Fruit fly (Drosophila melanogaster) whole organism, embryonic: Measurements from ENCODE around the gene net.
A peak's percentile ranks its signal among the peaks of the same experiment; 100 is the strongest.

Source experiments
- Atf3 ChIP-seq: fragments of 200-800 bp; sonication (Bioruptor generic); optimal IDR thresholded peaks from 3 replicates; lab custom pipeline; 2016; ENCODE audit warnings: missing biosample characterization, missing genetic modification characterization
- Bgb ChIP-seq: fragments of 200-800 bp; sonication (Bioruptor generic); IDR thresholded peaks from 2 replicates; pipeline ENCODE4 v1.3.6; 2022; ENCODE audit warnings: missing biosample characterization, missing genetic modification characterization; ENCODE audit not compliant: partially characterized antibody
- CG10209 ChIP-seq: fragments of 200-800 bp; sonication (Bioruptor generic); optimal IDR thresholded peaks from 3 replicates; lab custom pipeline; 2017; ENCODE audit warnings: missing biosample characterization, mild to moderate bottlenecking, missing genetic modification characterization, missing genetic modification reagents
- CG10462 ChIP-seq: fragments of 200-800 bp; sonication (Bioruptor generic); optimal IDR thresholded peaks from 2 replicates; lab custom pipeline; 2016; ENCODE audit warnings: missing biosample characterization, missing genetic modification characterization
- CG10959 ChIP-seq: fragments of 200-800 bp; sonication (Bioruptor generic); IDR thresholded peaks from 2 replicates; pipeline ENCODE4 v1.3.6; 2022; ENCODE audit warnings: missing biosample characterization, missing genetic modification characterization
- CG11085 ChIP-seq: fragments of 200-800 bp; sonication (Bioruptor generic); IDR thresholded peaks from 2 replicates; pipeline ENCODE4 v1.3.6; 2022; ENCODE audit warnings: missing biosample characterization, missing genetic modification characterization
- CG12071 ChIP-seq: fragments of 200-800 bp; sonication (Bioruptor generic); optimal IDR thresholded peaks from 3 replicates; lab custom pipeline; 2018; ENCODE audit warnings: missing biosample characterization, mild to moderate bottlenecking, missing genetic modification characterization
- CG1832 ChIP-seq: fragments of 200-800 bp; sonication (Bioruptor generic); optimal IDR thresholded peaks from 2 replicates; lab custom pipeline; 2017; ENCODE audit warnings: missing biosample characterization, mild to moderate bottlenecking, missing genetic modification characterization, inconsistent platforms
- CG31224 ChIP-seq: fragments of 200-800 bp; sonication (Bioruptor generic); IDR thresholded peaks from 2 replicates; pipeline ENCODE4 v1.3.6; 2022; ENCODE audit warnings: missing biosample characterization, missing genetic modification characterization
- CG32767 ChIP-seq: fragments of 200-800 bp; sonication (Bioruptor generic); IDR thresholded peaks from 2 replicates; pipeline ENCODE4 v1.3.6; 2022; ENCODE audit warnings: missing biosample characterization, missing genetic modification characterization
- CG6765 ChIP-seq: fragments of 200-800 bp; sonication (Bioruptor generic); optimal IDR thresholded peaks from 3 replicates; lab custom pipeline; 2017; ENCODE audit warnings: missing biosample characterization, mild to moderate bottlenecking, missing genetic modification characterization
- CG8089 ChIP-seq: fragments of 200-800 bp; sonication (Bioruptor generic); optimal IDR thresholded peaks from 3 replicates; lab custom pipeline; 2016; ENCODE audit warnings: missing biosample characterization, missing genetic modification characterization
- CG9817 ChIP-seq: fragments of 200-800 bp; sonication (Bioruptor generic); optimal IDR thresholded peaks from 2 replicates; lab custom pipeline; 2018; ENCODE audit warnings: missing biosample characterization, mild to moderate bottlenecking, missing genetic modification characterization, moderate library complexity
- CoRest ChIP-seq: fragments of 200-800 bp; sonication (Bioruptor generic); optimal IDR thresholded peaks from 3 replicates; lab custom pipeline; 2018; ENCODE audit warnings: missing biosample characterization, mild to moderate bottlenecking, missing genetic modification characterization, moderate library complexity
- CrebB ChIP-seq: fragments of 200-800 bp; sonication (Bioruptor generic); optimal IDR thresholded peaks from 3 replicates; lab custom pipeline; 2018; ENCODE audit warnings: missing biosample characterization, mild to moderate bottlenecking, missing genetic modification characterization
- D ChIP-seq, 2 experiments: fragments of 200-800 bp in 1 of 2; fragments of >200 bp in 1 of 2; sonication (Bioruptor generic) in 1 of 2; optimal IDR thresholded peaks; 2 replicates in 1 of 2; 3 replicates in 1 of 2; lab custom pipeline; 2017; ENCODE audit warnings: mild to moderate bottlenecking in 1 of 2, missing biosample characterization in 1 of 2, missing genetic modification characterization in 1 of 2, missing genetic modification reagents in 1 of 2
- D19A ChIP-seq: fragments of 200-800 bp; optimal IDR thresholded peaks from 3 replicates; lab custom pipeline; 2019; ENCODE audit warnings: missing biosample characterization, mild to moderate bottlenecking, missing genetic modification characterization, moderate library complexity
- Dek ChIP-seq: fragments of 200-800 bp; sonication (Bioruptor generic); optimal IDR thresholded peaks from 3 replicates; lab custom pipeline; 2019; ENCODE audit warnings: missing biosample characterization, mild to moderate bottlenecking, missing genetic modification characterization, moderate library complexity
- Dip2 ChIP-seq: fragments of 200-800 bp; sonication (Bioruptor generic); IDR thresholded peaks from 2 replicates; pipeline ENCODE4 v1.3.6; 2022; ENCODE audit warnings: missing biosample characterization, missing genetic modification characterization
- Dll ChIP-seq: fragments of 200-800 bp; sonication (Bioruptor generic); IDR thresholded peaks from 4 replicates; pipeline ENCODE4 v1.3.6; 2022; ENCODE audit warnings: missing biosample characterization, missing genetic modification characterization; ENCODE audit not compliant: partially characterized antibody
- HLH54F ChIP-seq: fragments of 200-800 bp; sonication (Bioruptor generic); optimal IDR thresholded peaks from 3 replicates; lab custom pipeline; 2016; ENCODE audit warnings: missing biosample characterization, missing genetic modification characterization
- HmgZ ChIP-seq: fragments of 200-800 bp; sonication (Bioruptor generic); optimal IDR thresholded peaks from 2 replicates; lab custom pipeline; 2018; ENCODE audit warnings: missing biosample characterization, mild to moderate bottlenecking, missing genetic modification characterization
- Hr3 ChIP-seq: fragments of 200-800 bp; sonication (Bioruptor generic); optimal IDR thresholded peaks from 3 replicates; lab custom pipeline; 2016; ENCODE audit warnings: missing biosample characterization, missing genetic modification characterization
- MBD-R2 ChIP-seq: fragments of 200-800 bp; sonication (Bioruptor generic); IDR thresholded peaks from 2 replicates; pipeline ENCODE4 v1.3.6; 2022; ENCODE audit warnings: missing biosample characterization, missing genetic modification characterization
- NFAT ChIP-seq: fragments of 200-800 bp; sonication (Bioruptor generic); IDR thresholded peaks from 2 replicates; pipeline ENCODE4 v1.3.6; 2022; ENCODE audit warnings: missing biosample characterization, missing genetic modification characterization
- Pdp1 ChIP-seq, 2 experiments: fragments of 200-800 bp; sonication (Bioruptor generic); optimal IDR thresholded peaks; 3 replicates each; lab custom pipeline; 2016; ENCODE audit warnings: missing biosample characterization in 2 of 2, missing genetic modification characterization in 2 of 2, mild to moderate bottlenecking in 1 of 2, moderate library complexity in 1 of 2
- Ptx1 ChIP-seq: fragments of 200-800 bp; sonication (Bioruptor generic); IDR thresholded peaks from 2 replicates; pipeline ENCODE4 v1.3.6; 2022; ENCODE audit warnings: missing biosample characterization, missing genetic modification characterization
- Side ChIP-seq: fragments of 200-800 bp; sonication (Bioruptor generic); optimal IDR thresholded peaks from 2 replicates; lab custom pipeline; 2016; ENCODE audit warnings: missing biosample characterization, missing genetic modification characterization
- Vsx1 ChIP-seq: fragments of 200-800 bp; sonication (Bioruptor generic); optimal IDR thresholded peaks from 2 replicates; lab custom pipeline; 2017; ENCODE audit warnings: missing biosample characterization, mild to moderate bottlenecking, missing genetic modification characterization, missing genetic modification reagents
- ab ChIP-seq: fragments of 200-800 bp; sonication (Bioruptor generic); optimal IDR thresholded peaks from 2 replicates; lab custom pipeline; 2016; ENCODE audit warnings: missing biosample characterization, missing genetic modification characterization
- abd-A ChIP-seq: fragments of 200-800 bp; sonication (Bioruptor generic); optimal IDR thresholded peaks from 3 replicates; lab custom pipeline; 2019; ENCODE audit warnings: missing biosample characterization, mild to moderate bottlenecking, missing genetic modification characterization, moderate library complexity
- ap ChIP-seq: fragments of 200-800 bp; sonication (Bioruptor generic); IDR thresholded peaks from 2 replicates; pipeline ENCODE4 v1.3.6; 2022; ENCODE audit warnings: missing biosample characterization, missing genetic modification characterization
- chn ChIP-seq: fragments of 200-800 bp; sonication (Bioruptor generic); optimal IDR thresholded peaks from 2 replicates; lab custom pipeline; 2016; ENCODE audit warnings: missing biosample characterization, missing genetic modification characterization
- emc ChIP-seq: fragments of 200-800 bp; sonication (Bioruptor generic); optimal IDR thresholded peaks from 2 replicates; lab custom pipeline; 2016; ENCODE audit warnings: missing biosample characterization, missing genetic modification characterization
- grn ChIP-seq: fragments of 200-800 bp; sonication (Bioruptor generic); optimal IDR thresholded peaks from 3 replicates; lab custom pipeline; 2017; ENCODE audit warnings: missing biosample characterization, missing genetic modification characterization
- hbn ChIP-seq: fragments of 200-800 bp; sonication (Bioruptor generic); IDR thresholded peaks from 2 replicates; pipeline ENCODE4 v1.3.6; 2022; ENCODE audit warnings: missing biosample characterization, missing genetic modification characterization; ENCODE audit not compliant: partially characterized antibody
- kay ChIP-seq: fragments of 200-800 bp; sonication (Bioruptor generic); optimal IDR thresholded peaks from 2 replicates; lab custom pipeline; 2016; ENCODE audit warnings: missing biosample characterization, missing genetic modification characterization
- lola ChIP-seq, 3 experiments: fragments of >200 bp in 2 of 3; fragments of 200-800 bp in 1 of 3; sonication (Bioruptor generic) in 1 of 3; optimal IDR thresholded peaks; 2 replicates each; lab custom pipeline; 2017 to 2019; ENCODE audit warnings: missing biosample characterization in 3 of 3, missing genetic modification characterization in 3 of 3, mild to moderate bottlenecking in 1 of 3, moderate library complexity in 1 of 3
- maf-S ChIP-seq: fragments of 200-800 bp; sonication (Bioruptor generic); optimal IDR thresholded peaks from 2 replicates; lab custom pipeline; 2016; ENCODE audit warnings: missing biosample characterization, missing genetic modification characterization
- pb ChIP-seq: fragments of 200-800 bp; sonication (Bioruptor generic); optimal IDR thresholded peaks from 3 replicates; lab custom pipeline; 2016; ENCODE audit warnings: missing biosample characterization, missing genetic modification characterization
- pho ChIP-seq: fragments of 200-800 bp; sonication (Bioruptor generic); optimal IDR thresholded peaks from 2 replicates; lab custom pipeline; 2016; ENCODE audit warnings: missing biosample characterization, missing genetic modification characterization
- phol ChIP-seq: fragments of 200-800 bp; sonication (Bioruptor generic); optimal IDR thresholded peaks from 3 replicates; lab custom pipeline; 2018; ENCODE audit warnings: missing biosample characterization, mild to moderate bottlenecking, missing genetic modification characterization, moderate library complexity
- prd ChIP-seq, 3 experiments: fragments of >200 bp in 2 of 3; fragments of 200-800 bp in 1 of 3; sonication (Bioruptor generic) in 1 of 3; optimal IDR thresholded peaks in 2 of 3; IDR thresholded peaks in 1 of 3; 2 replicates in 2 of 3; 3 replicates in 1 of 3; pipeline versions ENCODE4 v1.3.6 to Lab custom; 2017 to 2022; ENCODE audit warnings: missing biosample characterization in 1 of 3, missing genetic modification characterization in 1 of 3
- scrt ChIP-seq: fragments of 200-800 bp; sonication (Bioruptor generic); optimal IDR thresholded peaks from 2 replicates; lab custom pipeline; 2018; ENCODE audit warnings: missing biosample characterization, mild to moderate bottlenecking, missing genetic modification characterization, moderate library complexity
- tio ChIP-seq: fragments of 200-800 bp; sonication (Bioruptor generic); optimal IDR thresholded peaks from 2 replicates; lab custom pipeline; 2017; ENCODE audit warnings: missing biosample characterization, missing genetic modification characterization, inconsistent platforms
- ttk ChIP-seq: fragments of 200-800 bp; sonication (Bioruptor generic); IDR thresholded peaks from 2 replicates; pipeline ENCODE4 v2.1.2; 2022; ENCODE audit warnings: missing biosample characterization, missing genetic modification characterization
- twi ChIP-seq: fragments of 200-800 bp; optimal IDR thresholded peaks from 2 replicates; lab custom pipeline; 2019; ENCODE audit warnings: missing biosample characterization, mild to moderate bottlenecking, missing genetic modification characterization, moderate library complexity
- vnd ChIP-seq: fragments of 200-800 bp; sonication (Bioruptor generic); IDR thresholded peaks from 3 replicates; pipeline ENCODE4 v1.3.6; 2022; ENCODE audit warnings: missing biosample characterization, missing genetic modification characterization; ENCODE audit not compliant: partially characterized antibody

Gene net

dm6 chr2L:131466-132270 is 44.5 kb upstream of the net start, which contains the start of gene Gs1 (continued):
- TF ChIP-seq ab (GFP tag; lab: Kevin White, UChicago) (no peak), D19A (peak; percentile 46), pho (GFP tag; lab: Kevin White, UChicago) (peak; percentile 17), CG9817 (tag; lab: Kevin White, UChicago) (no peak), CG6765 (GFP tag; lab: Kevin White, UChicago) (peak; percentile 35), Vsx1 (GFP tag; lab: Kevin White, UChicago) (peak; percentile 52), twi (no peak), chn (GFP tag; lab: Kevin White, UChicago) (no peak), phol (tag; lab: Kevin White, UChicago) (no peak), Bgb (GFP tag; lab: Robert Waterston, UW) (peak; percentile 50; the same call in 1 of the 2 replicates), ap (no peak), Side (GFP tag; lab: Kevin White, UChicago) (peak; percentile 2), Dip2 (GFP tag; lab: Robert Waterston, UW) (no peak), Hr3 (GFP tag; lab: Kevin White, UChicago) (no peak), HLH54F (GFP tag; lab: Kevin White, UChicago) (no peak), ttk (GFP tag; lab: Robert Waterston, UW) (peak; percentile 34; the same call in 1 of the 2 replicates), CG11085 (GFP tag; lab: Robert Waterston, UW) (no peak), CG10209 (no peak), prd (optimal IDR thresholded peaks at IDR 0.05; lab: Kevin White, UChicago) (no peak), prd (GFP tag; IDR thresholded peaks at IDR 0.05; lab: Robert Waterston, UW) (no peak), CG8089 (no peak), maf-S (GFP tag; lab: Kevin White, UChicago) (no peak), hbn (GFP tag; lab: Robert Waterston, UW) (peak; percentile 28), D (optimal IDR thresholded peaks at IDR 0.05; lab: Kevin White, UChicago) (no peak), D (GFP tag; optimal IDR thresholded peaks at IDR 0.05; lab: Kevin White, UChicago) (no peak), lola (GFP tag; optimal IDR thresholded peaks at IDR 0.05; lab: Kevin White, UChicago) (no peak), Dek (tag; lab: Kevin White, UChicago) (peak; percentile 37), CoRest (tag; lab: Kevin White, UChicago) (no peak), Atf3 (GFP tag; lab: Kevin White, UChicago) (no peak), CG12071 (GFP tag; lab: Kevin White, UChicago) (peak; percentile 53), tio (GFP tag; lab: Kevin White, UChicago) (no peak), CG10959 (GFP tag; lab: Robert Waterston, UW) (no peak), Pdp1 (GFP tag; optimal IDR thresholded peaks at IDR 0.05; lab: Kevin White, UChicago) (peak in 1 of 2 experiments; percentile 56), CG31224 (no peak), CrebB (tag; lab: Kevin White, UChicago) (peak; percentile 41), scrt (GFP tag; lab: Kevin White, UChicago) (peak; percentile 41), emc (no peak), kay (GFP tag; lab: Kevin White, UChicago) (no peak), grn (GFP tag; lab: Kevin White, UChicago) (no peak), vnd (GFP tag; lab: Robert Waterston, UW) (no peak), HmgZ (tag; lab: Kevin White, UChicago) (peak; percentile 81), Ptx1 (no peak), NFAT (no peak), pb (GFP tag; lab: Kevin White, UChicago) (peak; percentile 30), Dll (GFP tag; lab: Robert Waterston, UW) (peak; percentile 45; the same call in 1 of the 4 replicates), MBD-R2 (GFP tag; lab: Robert Waterston, UW) (peak; percentile 18; the same call in 1 of the 2 replicates), CG1832 (GFP tag; lab: Kevin White, UChicago) (no peak), CG10462 (GFP tag; lab: Kevin White, UChicago) (no peak), CG32767 (GFP tag; lab: Robert Waterston, UW) (peak; percentile 49; the same call in 1 of the 2 replicates), abd-A (tag; lab: Kevin White, UChicago) (peak; percentile 79)
